Fruit fly (Drosophila melanogaster) whole organism, wandering third instar larva: Measurements from ENCODE around the gene Uch-L5.

Experiments
- Dif ChIP-seq: fragments of 200-275, 200-300 bp; sonication (Bioruptor generic); optimal IDR thresholded peaks from 2 replicates; lab custom pipeline; 2018; ENCODE audit warnings: missing biosample characterization, missing genetic modification characterization; ENCODE audit not compliant: partially characterized antibody
- Hr78 ChIP-seq: fragments of >200 bp; optimal IDR thresholded peaks from 2 replicates; lab custom pipeline; 2017; ENCODE audit warnings: missing biosample characterization, missing genetic modification characterization
- OdsH ChIP-seq: fragments of 200-800 bp; sonication (Bioruptor generic); optimal IDR thresholded peaks from 2 replicates; lab custom pipeline; 2016; ENCODE audit warnings: missing biosample characterization, mild to moderate bottlenecking, missing genetic modification characterization
- br ChIP-seq: fragments of 200-800 bp; sonication (Bioruptor generic); optimal IDR thresholded peaks from 2 replicates; lab custom pipeline; 2016; ENCODE audit warnings: missing biosample characterization, missing genetic modification characterization
- h ChIP-seq: fragments of 200-800 bp; sonication (Bioruptor generic); optimal IDR thresholded peaks from 3 replicates; lab custom pipeline; 2016; ENCODE audit warnings: missing biosample characterization, mild to moderate bottlenecking, missing genetic modification characterization
- pan ChIP-seq: fragments of >200 bp; optimal IDR thresholded peaks from 2 replicates; lab custom pipeline; 2017

dm6 chr3L:9505007-9505712, 28.4 kb upstream of the Uch-L5 start, which contains the start of gene path:
- TF ChIP-seq OdsH (GFP tag; lab: Kevin White, UChicago): no peak
- no peak for TF ChIP-seq h
- TF ChIP-seq Dif (GFP tag; lab: Kevin White, UChicago): peak; percentile 27
- no peak for TF ChIP-seq Hr78 (GFP tag; lab: Kevin White, UChicago)
- no peak for TF ChIP-seq pan (lab: Kevin White, UChicago)
- TF ChIP-seq br (GFP tag; lab: Kevin White, UChicago): no peak
